Worm (Caenorhabditis elegans) whole organism, young adult: ENCODE results near the gene cng-1.
A peak's percentile ranks its signal among the peaks of the same experiment; 100 is the strongest.

Experiments used
- B0261.1 ChIP-seq: sonication (generic microtip); optimal IDR thresholded peaks from 2 replicates; lab custom pipeline; 2016; ENCODE audit warnings: mild to moderate bottlenecking, missing genetic modification characterization, moderate library complexity, missing compliant biosample characterization
- C06A6.2 ChIP-seq: fragments of 200-800 bp; sonication (Bioruptor generic); conservative IDR thresholded peaks from 2 replicates; pipeline ENCODE4 v1.3.6; 2022; ENCODE audit warnings: missing genetic modification characterization, missing compliant biosample characterization
- C17E4.6 ChIP-seq: fragments of 200-800 bp; sonication (Bioruptor generic); IDR thresholded peaks from 2 replicates; pipeline ENCODE4 v1.3.6; 2022; ENCODE audit warnings: missing genetic modification reagents, missing genetic modification characterization, missing compliant biosample characterization
- F23B12.7 ChIP-seq: sonication (generic microtip); optimal IDR thresholded peaks from 2 replicates; lab custom pipeline; 2017; ENCODE audit warnings: missing genetic modification characterization, mild to moderate bottlenecking, missing compliant biosample characterization, antibody characterized with exemption, moderate library complexity; ENCODE audit not compliant: insufficient read depth
- F33H1.4 ChIP-seq: fragments of 200-800 bp; sonication (Bioruptor generic); IDR thresholded peaks from 2 replicates; pipeline ENCODE4 v1.3.6; 2022; ENCODE audit warnings: missing genetic modification reagents, missing genetic modification characterization, missing compliant biosample characterization
- F55B11.4 ChIP-seq: sonication (generic microtip); optimal IDR thresholded peaks from 2 replicates; lab custom pipeline; 2016; ENCODE audit warnings: missing compliant biosample characterization, missing genetic modification characterization, borderline replicate concordance; ENCODE audit not compliant: insufficient read depth
- F57A8.1 ChIP-seq: fragments of 200-800 bp; sonication (Bioruptor generic); optimal IDR thresholded peaks from 2 replicates; lab custom pipeline; 2018; ENCODE audit warnings: mild to moderate bottlenecking, missing genetic modification characterization, moderate library complexity, missing compliant biosample characterization
- T07F8.4 ChIP-seq: sonication (generic microtip); optimal IDR thresholded peaks from 2 replicates; lab custom pipeline; 2016; ENCODE audit warnings: mild to moderate bottlenecking, missing genetic modification characterization, moderate library complexity, missing compliant biosample characterization
- T26A5.8 ChIP-seq: sonication (generic microtip); optimal IDR thresholded peaks from 2 replicates; lab custom pipeline; 2016; ENCODE audit warnings: missing genetic modification characterization, missing compliant biosample characterization
- Y53G8AR.9 ChIP-seq: fragments of 200-800 bp; sonication (Bioruptor generic); conservative IDR thresholded peaks from 2 replicates; pipeline ENCODE4 v1.3.6; 2022; ENCODE audit warnings: missing genetic modification reagents, missing genetic modification characterization, missing compliant biosample characterization
- aptf-2 ChIP-seq: fragments of 200-800 bp; sonication (Bioruptor generic); conservative IDR thresholded peaks from 2 replicates; pipeline ENCODE4 v1.3.6; 2022; ENCODE audit warnings: missing genetic modification reagents, missing genetic modification characterization, missing compliant biosample characterization
- attf-3 ChIP-seq: fragments of 200-800 bp; sonication (Bioruptor generic); conservative IDR thresholded peaks from 2 replicates; pipeline ENCODE4 v1.3.6; 2022; ENCODE audit warnings: missing genetic modification reagents, missing genetic modification characterization, missing compliant biosample characterization
- attf-6 ChIP-seq: fragments of 200-800 bp; sonication (Bioruptor generic); IDR thresholded peaks from 2 replicates; pipeline ENCODE4 v1.3.6; 2022; ENCODE audit warnings: missing genetic modification reagents, missing genetic modification characterization, missing compliant biosample characterization
- bed-1 ChIP-seq: fragments of 200-800 bp; sonication (Bioruptor generic); IDR thresholded peaks from 2 replicates; pipeline ENCODE4 v1.3.6; 2022; ENCODE audit warnings: missing genetic modification reagents, missing genetic modification characterization, missing compliant biosample characterization
- cebp-1 ChIP-seq, 2 experiments: fragments of 200-800 bp in 1 of 2; sonication (Bioruptor generic) in 1 of 2; sonication (generic microtip) in 1 of 2; IDR thresholded peaks in 1 of 2; optimal IDR thresholded peaks in 1 of 2; 2 replicates each; pipeline versions ENCODE4 v1.3.6 to Lab custom; 2017 to 2022; ENCODE audit warnings: missing compliant biosample characterization in 2 of 2, missing genetic modification characterization in 2 of 2, mild to moderate bottlenecking in 1 of 2, missing genetic modification reagents in 1 of 2, moderate library complexity in 1 of 2
- cebp-2 ChIP-seq: fragments of 200-800 bp; sonication (Bioruptor generic); IDR thresholded peaks from 2 replicates; pipeline ENCODE4 v1.3.6; 2022; ENCODE audit warnings: missing genetic modification characterization, missing compliant biosample characterization
- ceh-58 ChIP-seq: fragments of 200-800 bp; sonication (Bioruptor generic); IDR thresholded peaks from 2 replicates; pipeline ENCODE4 v1.3.6; 2022; ENCODE audit warnings: missing genetic modification characterization, missing compliant biosample characterization
- ceh-79 ChIP-seq: sonication (generic microtip); optimal IDR thresholded peaks from 2 replicates; lab custom pipeline; 2017; ENCODE audit warnings: mild to moderate bottlenecking, missing genetic modification characterization, missing compliant biosample characterization
- die-1 ChIP-seq: sonication (generic microtip); optimal IDR thresholded peaks from 2 replicates; lab custom pipeline; 2016; ENCODE audit warnings: missing genotype, mild to moderate bottlenecking, missing genetic modification characterization, missing compliant biosample characterization
- egl-44 ChIP-seq: fragments of 200-800 bp; sonication (Bioruptor generic); IDR thresholded peaks from 2 replicates; pipeline ENCODE4 v1.3.6; 2022; ENCODE audit warnings: missing genetic modification reagents, missing genetic modification characterization, missing compliant biosample characterization
- hlh-12 ChIP-seq: sonication (generic microtip); optimal IDR thresholded peaks from 2 replicates; lab custom pipeline; 2016; ENCODE audit warnings: missing genetic modification characterization, missing compliant biosample characterization
- hmg-20 ChIP-seq: fragments of 200-800 bp; sonication (Bioruptor generic); IDR thresholded peaks from 2 replicates; pipeline ENCODE4 v1.3.6; 2022; ENCODE audit warnings: missing genetic modification reagents, missing genetic modification characterization, missing compliant biosample characterization
- hrde-1 ChIP-seq: sonication (generic microtip); optimal IDR thresholded peaks from 2 replicates; lab custom pipeline; 2016; ENCODE audit warnings: missing genetic modification characterization, mild to moderate bottlenecking, missing compliant biosample characterization, moderate library complexity, missing genotype, missing genetic modification reagents, borderline replicate concordance
- lin-26 ChIP-seq: fragments of 200-800 bp; sonication (Bioruptor generic); IDR thresholded peaks from 2 replicates; pipeline ENCODE4 v1.3.6; 2022; ENCODE audit warnings: missing genetic modification reagents, missing genetic modification characterization, missing compliant biosample characterization
- lin-40 ChIP-seq: sonication (generic microtip); optimal IDR thresholded peaks from 2 replicates; lab custom pipeline; 2016; ENCODE audit warnings: missing genetic modification characterization, mild to moderate bottlenecking, missing compliant biosample characterization, missing genotype, missing genetic modification reagents
- lir-1 ChIP-seq: fragments of 200-800 bp; sonication (Bioruptor generic); conservative IDR thresholded peaks from 2 replicates; pipeline ENCODE4 v1.3.6; 2022; ENCODE audit warnings: missing genetic modification reagents, missing genetic modification characterization, missing compliant biosample characterization
- madf-3 ChIP-seq: fragments of 200-800 bp; sonication (Bioruptor generic); IDR thresholded peaks from 2 replicates; pipeline ENCODE4 v1.3.6; 2022; ENCODE audit warnings: missing genetic modification reagents, missing genetic modification characterization, missing compliant biosample characterization
- madf-6 ChIP-seq: fragments of 200-800 bp; sonication (Bioruptor generic); IDR thresholded peaks from 2 replicates; pipeline ENCODE4 v1.3.6; 2022; ENCODE audit warnings: missing genetic modification reagents, missing genetic modification characterization, missing compliant biosample characterization
- mxl-1 ChIP-seq: sonication (generic microtip); optimal IDR thresholded peaks from 2 replicates; lab custom pipeline; 2016; ENCODE audit warnings: missing genetic modification characterization, missing compliant biosample characterization
- nfya-1 ChIP-seq: sonication (generic microtip); optimal IDR thresholded peaks from 2 replicates; lab custom pipeline; 2017; ENCODE audit warnings: antibody characterized with exemption, missing compliant biosample characterization, missing genetic modification characterization, borderline replicate concordance; ENCODE audit not compliant: insufficient read depth
- nfya-2 ChIP-seq: fragments of 200-800 bp; sonication (Bioruptor generic); IDR thresholded peaks from 2 replicates; pipeline ENCODE4 v1.3.6; 2022; ENCODE audit warnings: missing genetic modification reagents, missing genetic modification characterization, missing compliant biosample characterization
- nhr-90 ChIP-seq: sonication (generic microtip); optimal IDR thresholded peaks from 2 replicates; lab custom pipeline; 2016; ENCODE audit warnings: missing genotype, mild to moderate bottlenecking, missing genetic modification characterization, missing compliant biosample characterization
- rec-8 ChIP-seq, 2 experiments: sonication (generic microtip); optimal IDR thresholded peaks; 2 replicates each; lab custom pipeline; 2016; ENCODE audit warnings: mild to moderate bottlenecking in 2 of 2, missing genetic modification characterization in 2 of 2, missing genetic modification reagents in 2 of 2, missing genotype in 2 of 2, missing biosample characterization in 1 of 2, missing compliant biosample characterization in 1 of 2, moderate library complexity in 1 of 2
- repo-1 ChIP-seq: sonication (generic microtip); optimal IDR thresholded peaks from 2 replicates; lab custom pipeline; 2017; ENCODE audit warnings: mild to moderate bottlenecking, missing genetic modification characterization, missing compliant biosample characterization
- snpc-3.4 ChIP-seq: sonication (generic microtip); optimal IDR thresholded peaks from 2 replicates; lab custom pipeline; 2017; ENCODE audit warnings: missing genetic modification characterization, mild to moderate bottlenecking, missing compliant biosample characterization, antibody characterized with exemption, moderate library complexity, missing genotype, missing genetic modification reagents
- xnd-1 ChIP-seq: sonication (generic microtip); optimal IDR thresholded peaks from 2 replicates; lab custom pipeline; 2016; ENCODE audit warnings: missing genotype, missing genetic modification reagents, missing genetic modification characterization, missing compliant biosample characterization
- zfh-2 ChIP-seq: fragments of 200-800 bp; sonication (Bioruptor generic); conservative IDR thresholded peaks from 2 replicates; pipeline ENCODE4 v1.3.6; 2022; ENCODE audit warnings: missing genetic modification reagents, missing genetic modification characterization, missing compliant biosample characterization
- ztf-6 ChIP-seq: fragments of 200-800 bp; sonication (Bioruptor generic); IDR thresholded peaks from 2 replicates; pipeline ENCODE4 v1.3.6; 2022; ENCODE audit warnings: missing genetic modification reagents, missing genetic modification characterization, missing compliant biosample characterization

cng-1 gene

ce11 chrV:15000055-15000704 is 31.1 kb downstream of the cng-1 start, which contains the start of gene rps-16 (continued):
- TF ChIP-seq F33H1.4 (GFP tag; lab: Robert Waterston, UW): no peak
- TF ChIP-seq snpc-3.4 (tag; lab: Kevin White, UChicago): peak; percentile 44
- peak; percentile 15 for TF ChIP-seq die-1 (tag; lab: Kevin White, UChicago)
- peak; percentile 63; the same call in 1 of the 2 replicates for TF ChIP-seq zfh-2 (GFP tag; lab: Robert Waterston, UW)
- peak; percentile 79 for TF ChIP-seq T26A5.8 (tag; lab: Kevin White, UChicago)
- TF ChIP-seq T07F8.4 (tag; lab: Kevin White, UChicago): no peak
- 0 out of 2 replicates have a peak, but pooled peaks have one; percentile 85 for TF ChIP-seq ceh-58
- no peak for TF ChIP-seq B0261.1 (tag; lab: Kevin White, UChicago)
- TF ChIP-seq Y53G8AR.9 (GFP tag; lab: Robert Waterston, UW): peak; percentile 77; the same call in 1 of the 2 replicates
- peak; percentile 80 for TF ChIP-seq madf-6 (GFP tag; lab: Robert Waterston, UW)
- TF ChIP-seq ztf-6 (GFP tag; lab: Robert Waterston, UW): no peak
- TF ChIP-seq repo-1 (tag; lab: Kevin White, UChicago): no peak
- no peak for TF ChIP-seq aptf-2 (GFP tag; lab: Robert Waterston, UW)
- no peak for TF ChIP-seq mxl-1 (tag; lab: Kevin White, UChicago)
- no peak; the same call in 1 of the 2 replicates for TF ChIP-seq lin-26
- TF ChIP-seq madf-3 (GFP tag; lab: Robert Waterston, UW): peak; percentile 81
- peak; percentile 76 for TF ChIP-seq hrde-1 (tag; lab: Kevin White, UChicago)
- TF ChIP-seq C06A6.2 (GFP tag; lab: Robert Waterston, UW): no peak
- TF ChIP-seq nfya-2: no peak
- TF ChIP-seq F55B11.4 (tag; lab: Kevin White, UChicago): no peak
- 0 out of 2 replicates have a peak, but pooled peaks have one; percentile 17 for TF ChIP-seq C17E4.6 (GFP tag; lab: Robert Waterston, UW)
- no peak for TF ChIP-seq nhr-90
- TF ChIP-seq hmg-20 (GFP tag; lab: Robert Waterston, UW): no peak
- no peak for TF ChIP-seq cebp-1 (GFP tag; IDR thresholded peaks at IDR 0.05; lab: Robert Waterston, UW)
- TF ChIP-seq cebp-1 (tag; optimal IDR thresholded peaks at IDR 0.05; lab: Kevin White, UChicago): peak; percentile 40
- no peak for TF ChIP-seq F23B12.7 (tag; lab: Kevin White, UChicago)
- peak; percentile 77 for TF ChIP-seq attf-6 (GFP tag; lab: Robert Waterston, UW)
- TF ChIP-seq F57A8.1 (GFP tag; lab: Kevin White, UChicago): peak; percentile 35
- no peak for TF ChIP-seq egl-44
- TF ChIP-seq lin-40 (tag; lab: Kevin White, UChicago): no peak
- no peak for TF ChIP-seq hlh-12 (tag; lab: Kevin White, UChicago)
- no peak for TF ChIP-seq lir-1 (GFP tag; lab: Robert Waterston, UW)
- peak; percentile 9 for TF ChIP-seq xnd-1 (tag; lab: Kevin White, UChicago)
- TF ChIP-seq cebp-2 (GFP tag; lab: Robert Waterston, UW): peak; percentile 87; the same call in 1 of the 2 replicates
- TF ChIP-seq nfya-1 (tag; lab: Kevin White, UChicago): no peak
- TF ChIP-seq rec-8 (tag; optimal IDR thresholded peaks at IDR 0.05; lab: Kevin White, UChicago): peak in 1 of 2 experiments; percentile 13
- no peak for TF ChIP-seq bed-1
- no peak for TF ChIP-seq attf-3 (GFP tag; lab: Robert Waterston, UW)
- peak; percentile 28 for TF ChIP-seq ceh-79 (tag; lab: Kevin White, UChicago)
- TF ChIP-seq, all 124 proteins: peak for 46
